Fruit fly (Drosophila melanogaster): ENCODE results near the gene CG4229.

The CG4229 gene

DNA sequence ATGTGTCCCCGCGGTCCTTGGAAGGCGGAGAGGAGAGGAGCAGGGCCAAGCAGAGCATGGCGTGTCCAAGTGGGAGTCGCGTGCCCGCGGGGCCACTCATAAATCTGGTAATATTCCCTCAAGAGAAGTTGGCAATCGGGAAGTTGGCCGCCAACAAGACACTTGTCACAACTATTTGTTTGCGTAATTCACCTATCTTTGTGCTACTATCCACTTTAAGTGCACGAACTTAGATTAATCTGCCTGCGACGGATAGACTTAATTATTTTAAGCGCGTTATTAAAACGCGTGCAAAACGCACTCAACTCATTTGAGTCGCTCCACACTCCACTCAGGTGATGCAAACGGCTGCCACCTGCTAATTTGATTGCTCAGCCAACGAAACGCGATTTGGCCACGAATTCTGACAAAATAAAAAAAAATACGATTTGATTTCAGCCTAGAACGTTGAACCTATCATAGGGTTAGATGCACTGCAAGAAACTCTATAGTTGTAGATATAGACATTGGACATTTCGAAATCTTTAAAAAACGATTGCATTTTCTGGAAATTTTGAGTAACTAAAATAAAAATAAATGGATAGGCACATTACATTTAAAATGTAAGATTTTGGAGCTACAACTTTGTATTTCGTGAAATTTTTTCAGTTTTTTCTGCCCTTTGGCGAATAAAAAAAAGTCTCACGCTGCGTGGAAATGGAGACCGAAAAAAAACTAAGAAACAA, 14.6 kb downstream of the CG4229 start (continued):
- TF ChIP-seq CG7271 (tag; optimal IDR thresholded peaks at IDR 0.05) (no peak), Doc2 (GFP tag; IDR thresholded peaks at IDR 0.05) (no peak), ash1 (GFP tag; optimal IDR thresholded peaks at IDR 0.05) (no peak), CG3847 (GFP tag; IDR thresholded peaks at IDR 0.05) (peak; percentile 52), CG3065 (GFP tag; optimal IDR thresholded peaks at IDR 0.05) (no peak), CG33557 (GFP tag; optimal IDR thresholded peaks at IDR 0.05) (no peak), ro (GFP tag; IDR thresholded peaks at IDR 0.05) (no peak), Sox100B (GFP tag; optimal IDR thresholded peaks at IDR 0.05) (peak; percentile 38), CG8388 (GFP tag; optimal IDR thresholded peaks at IDR 0.05) (peak; percentile 33), Meics (GFP tag; optimal IDR thresholded peaks at IDR 0.05) (peak; percentile 72), CG6654 (GFP tag; optimal IDR thresholded peaks at IDR 0.05) (no peak), CG11696 (GFP tag; IDR thresholded peaks at IDR 0.05) (peak; percentile 22; the same call in 1 of the 2 replicates), CG14667 (GFP tag; IDR thresholded peaks at IDR 0.05) (peak; percentile 62), org-1 (GFP tag; optimal IDR thresholded peaks at IDR 0.05) (no peak), danr (GFP tag; IDR thresholded peaks at IDR 0.05) (no peak), chn (GFP tag; optimal IDR thresholded peaks at IDR 0.05) (no peak), CG6765 (GFP tag; optimal IDR thresholded peaks at IDR 0.05) (peak; percentile 50), her (GFP tag; optimal IDR thresholded peaks at IDR 0.05) (peak; percentile 49), CG12659 (GFP tag; optimal IDR thresholded peaks at IDR 0.05) (peak; percentile 53), slp2 (GFP tag; optimal IDR thresholded peaks at IDR 0.05) (peak; percentile 49), repo (GFP tag; optimal IDR thresholded peaks at IDR 0.05) (no peak), sc (optimal IDR thresholded peaks at IDR 0.05) (no peak), sc (GFP tag; optimal IDR thresholded peaks at IDR 0.05) (no peak), HLHmδ (GFP tag; optimal IDR thresholded peaks at IDR 0.05) (no peak), schlank (tag; optimal IDR thresholded peaks at IDR 0.05) (no peak), Opbp (GFP tag; IDR thresholded peaks at IDR 0.05; ENCODE audit: partially characterized antibody) (no peak), tio (GFP tag; optimal IDR thresholded peaks at IDR 0.05) (peak; percentile 35), tgo (GFP tag; IDR thresholded peaks at IDR 0.05) (peak; percentile 53; the same call in 2 of the 3 replicates), Antp (GFP tag; optimal IDR thresholded peaks at IDR 0.05) (no peak), Dref (GFP tag; IDR thresholded peaks at IDR 0.05) (no peak), Bgb (GFP tag; IDR thresholded peaks at IDR 0.05; ENCODE audit: partially characterized antibody) (no peak), CG9609 (GFP tag; optimal IDR thresholded peaks at IDR 0.05) (peak; percentile 21), CG2712 (tag; optimal IDR thresholded peaks at IDR 0.05) (peak; percentile 61), CG12071 (GFP tag; optimal IDR thresholded peaks at IDR 0.05) (no peak), CG14710 (tag; optimal IDR thresholded peaks at IDR 0.05) (peak; percentile 8), pros (GFP tag; optimal IDR thresholded peaks at IDR 0.05) (no peak), dm (GFP tag; optimal IDR thresholded peaks at IDR 0.05) (no peak), CG5953 (GFP tag; IDR thresholded peaks at IDR 0.05) (no peak), CG9876 (GFP tag; optimal IDR thresholded peaks at IDR 0.05) (no peak), CrebB (tag; optimal IDR thresholded peaks at IDR 0.05) (no peak), CG31441 (GFP tag; IDR thresholded peaks at IDR 0.05) (peak; percentile 30; the same call in 1 of the 2 replicates), CG12155 (GFP tag; optimal IDR thresholded peaks at IDR 0.05) (peak; percentile 35), Awh (GFP tag; IDR thresholded peaks at IDR 0.05) (no peak), kay (GFP tag; optimal IDR thresholded peaks at IDR 0.05) (peak; percentile 17), toy (GFP tag; IDR thresholded peaks at IDR 0.05) (no peak), h (optimal IDR thresholded peaks at IDR 0.05) (no peak), pan (optimal IDR thresholded peaks at IDR 0.05) (no peak), pan (GFP tag; optimal IDR thresholded peaks at IDR 0.05 in 1 of 2, IDR thresholded peaks at IDR 0.05 in 1 of 2) (peak in 1 of 2 experiments; percentile 71), CG6791 (GFP tag; IDR thresholded peaks at IDR 0.05; ENCODE audit: partially characterized antibody) (no peak), CG11456 (GFP tag; IDR thresholded peaks at IDR 0.05) (0 out of 3 replicates have a peak, but pooled peaks have one; percentile 39), Scr (GFP tag; IDR thresholded peaks at IDR 0.05; ENCODE audit: partially characterized antibody) (no peak)
